Worm (Caenorhabditis elegans) whole organism, L4 larva: ENCODE measurements around the gene col-186.

ENCODE experiments used
- aly-2 ChIP-seq: sonication (generic microtip); optimal IDR thresholded peaks from 2 replicates; lab custom pipeline; 2018; ENCODE audit warnings: missing biosample characterization, missing genetic modification characterization
- ama-1 ChIP-seq: fragments of 150-350 bp; optimal IDR thresholded peaks from 2 replicates; lab custom pipeline; 2014; ENCODE audit warnings: inconsistent platforms, mixed read lengths
- hif-1 ChIP-seq, 2 experiments: sonication (generic microtip); optimal IDR thresholded peaks; 2 replicates each; lab custom pipeline; 2016 to 2017; ENCODE audit warnings: missing compliant biosample characterization in 2 of 2, missing genetic modification characterization in 2 of 2, missing genetic modification reagents in 2 of 2, missing genotype in 2 of 2, mild to moderate bottlenecking in 1 of 2
- lin-39 ChIP-seq: fragments of 150-350 bp; optimal IDR thresholded peaks from 2 replicates; lab custom pipeline; 2014; ENCODE audit warnings: missing biosample characterization, missing genetic modification reagents, missing genetic modification characterization
- nhr-11 ChIP-seq: fragments of 150-350 bp; optimal IDR thresholded peaks from 2 replicates; lab custom pipeline; 2014; ENCODE audit warnings: missing biosample characterization, missing genetic modification characterization
- unc-130 ChIP-seq: sonication (generic microtip); optimal IDR thresholded peaks from 2 replicates; lab custom pipeline; 2016; ENCODE audit warnings: missing genetic modification reagents, missing genetic modification characterization, missing compliant biosample characterization
- unc-62 ChIP-seq, 3 experiments: fragments of 150-350 bp in 1 of 3; sonication (generic microtip); optimal IDR thresholded peaks in 2 of 3; peaks in 1 of 3; 1 replicate in 1 of 3; 2 replicates in 2 of 3; lab custom pipeline; 2014 to 2017; ENCODE audit warnings: missing biosample characterization in 3 of 3, missing genetic modification characterization in 3 of 3, missing genetic modification reagents in 3 of 3, missing genotype in 1 of 3

ce11 chrX:15951194-15951593, at the start of gene col-186:
- TF ChIP-seq ama-1 = no peak
- no peak for TF ChIP-seq nhr-11 (tag; lab: Kevin White, UChicago)
- TF ChIP-seq hif-1 (tag; optimal IDR thresholded peaks at IDR 0.05; lab: Kevin White, UChicago) = no peak
- no peak for TF ChIP-seq unc-130 (GFP tag; lab: Kevin White, UChicago)
- TF ChIP-seq lin-39 (tag; lab: Kevin White, UChicago) = no peak
- TF ChIP-seq unc-62 (GFP tag; optimal IDR thresholded peaks at IDR 0.05 in 1 of 2; lab: Kevin White, UChicago) = peak in 1 of 2 experiments; percentile 86
- TF ChIP-seq unc-62 (tag; optimal IDR thresholded peaks at IDR 0.05; lab: Kevin White, UChicago) = no peak
- no peak for TF ChIP-seq aly-2 (tag; lab: Kevin White, UChicago)
